Fruit fly (Drosophila melanogaster): ENCODE data around the gene ac.

DNA sequence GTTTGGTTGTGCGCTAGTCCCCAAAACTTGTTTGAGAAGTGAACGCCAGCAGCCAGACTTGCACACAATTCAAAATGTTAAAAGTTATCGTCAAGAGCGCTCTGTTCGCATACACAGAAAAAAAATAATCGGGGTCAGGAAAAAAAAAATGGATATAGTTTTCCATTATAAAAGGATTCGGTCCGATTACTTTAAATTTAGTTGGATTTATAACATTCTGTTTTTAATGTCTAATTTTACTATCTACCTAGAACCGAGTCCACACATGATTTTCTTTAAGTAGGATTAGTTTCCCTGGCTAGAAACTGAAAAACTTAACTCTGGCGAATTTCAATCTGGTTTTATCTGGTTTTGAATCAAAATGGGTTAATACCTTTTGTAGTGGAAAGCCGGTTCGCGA is 24.6 kb upstream of the ac start:
- no peak for TF ChIP-seq Abd-B (GFP tag; optimal IDR thresholded peaks at IDR 0.05)
- TF ChIP-seq N (GFP tag; optimal IDR thresholded peaks at IDR 0.05) = no peak
- no peak for TF ChIP-seq Mio (GFP tag; optimal IDR thresholded peaks at IDR 0.05)
- TF ChIP-seq psq (GFP tag; optimal IDR thresholded peaks at IDR 0.05) = peak; percentile 16
- peak; percentile 22 for TF ChIP-seq OdsH (GFP tag; optimal IDR thresholded peaks at IDR 0.05)
- peak; percentile 29 for TF ChIP-seq Sp1 (GFP tag; optimal IDR thresholded peaks at IDR 0.05)

Data from whole organism, wandering third instar larva.